Fruit fly (Drosophila melanogaster) S2 (cell line): ENCODE measurements around the gene Gr63a.

ENCODE experiments used
- CG8478 ChIP-seq: fragments of >200 bp; optimal IDR thresholded peaks from 2 replicates; lab custom pipeline; 2018
- CTCF ChIP-seq, 2 experiments: fragments of >200 bp; optimal IDR thresholded peaks; 2 replicates each; lab custom pipeline; 2018

- TF ChIP-seq CG8478 (lab: Kevin White, UChicago) (no peak), CTCF (optimal IDR thresholded peaks at IDR 0.05; lab: Kevin White, UChicago) (no peak)
Observed at dm6 chr3L:3932742-3933289, 36.4 kb upstream of the Gr63a start.
